Comparison of ENCODE assay signal across 5 fruit fly cellular contexts in the genomic region with DNA sequence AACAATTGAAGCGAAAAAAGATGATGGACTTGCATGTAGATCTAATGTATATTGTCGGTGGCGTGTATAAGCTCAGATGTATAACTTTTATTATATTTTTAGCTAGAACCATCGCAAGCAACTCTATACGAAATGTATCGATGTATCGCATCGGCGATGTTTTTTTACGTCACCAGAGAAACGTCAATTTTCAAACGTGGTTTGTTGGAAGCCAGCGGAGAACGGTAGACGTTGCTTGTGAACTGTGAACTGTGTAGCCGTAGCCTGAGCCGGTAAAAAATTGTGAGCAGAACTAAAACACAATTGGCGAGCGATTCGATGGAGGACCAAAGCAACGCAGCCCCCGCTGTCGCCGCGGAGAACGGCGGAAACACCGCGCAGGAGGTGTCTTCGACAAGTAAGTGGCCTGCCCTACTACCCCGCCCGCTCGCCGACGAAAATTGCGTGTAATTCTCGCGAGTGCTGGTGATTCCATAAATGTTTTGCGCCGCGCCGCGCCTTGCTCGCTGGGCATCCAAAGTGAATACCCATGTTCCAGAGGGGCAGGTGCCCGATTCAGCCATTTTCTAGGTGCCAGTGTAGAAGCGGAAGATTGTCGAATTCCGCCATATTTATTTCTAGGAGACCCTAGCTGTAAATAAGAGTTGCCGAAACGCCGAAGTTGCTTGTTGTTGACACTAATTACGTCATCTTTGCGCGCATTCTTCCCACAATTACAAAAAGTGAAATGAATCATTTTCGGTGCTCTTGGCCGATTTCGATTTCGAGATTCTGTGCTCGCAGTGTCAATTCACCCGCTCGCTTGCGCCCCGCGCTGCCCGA.
A peak's percentile ranks its signal among the peaks of the same experiment; 100 is the strongest.
TF ChIP-seq lines count a peak whose summit lies in the region.

A gene (plus strand): TSS at position 193 of the 822 bp plus-strand sequence.

- peak; percentile 74 for TF ChIP-seq CTCF in whole organism, embryonic (GFP tag; optimal IDR thresholded peaks at IDR 0.05; lab: Kevin White, UChicago)

TF ChIP-seq in whole organism, adult, 20 proteins besides CTCF, POLR2A, EP300 and RAD21 (continues in another document):
- TF ChIP-seq bab1 (GFP tag; optimal IDR thresholded peaks at IDR 0.05; lab: Kevin White, UChicago) = peak; percentile 35
- no peak for TF ChIP-seq tj (GFP tag; optimal IDR thresholded peaks at IDR 0.05; lab: Kevin White, UChicago)
- no peak for TF ChIP-seq CG33017 (tag; optimal IDR thresholded peaks at IDR 0.05; lab: Kevin White, UChicago)
- TF ChIP-seq Crg-1 (GFP tag; optimal IDR thresholded peaks at IDR 0.05; lab: Kevin White, UChicago) = no peak
- peak; percentile 15 for TF ChIP-seq pad (GFP tag; optimal IDR thresholded peaks at IDR 0.05; lab: Kevin White, UChicago)
- no peak for TF ChIP-seq CG5204 (GFP tag; optimal IDR thresholded peaks at IDR 0.05; lab: Kevin White, UChicago)
- TF ChIP-seq CG12768 (GFP tag; optimal IDR thresholded peaks at IDR 0.05; lab: Kevin White, UChicago) = no peak
- no peak for TF ChIP-seq CG1620 (GFP tag; optimal IDR thresholded peaks at IDR 0.05; lab: Kevin White, UChicago)
- peak; percentile 78 for TF ChIP-seq CG14711 (tag; optimal IDR thresholded peaks at IDR 0.05; lab: Kevin White, UChicago)
- TF ChIP-seq Mnt (GFP tag; optimal IDR thresholded peaks at IDR 0.05; lab: Kevin White, UChicago) = peak; percentile 79
- TF ChIP-seq kay (GFP tag; lab: Kevin White, UChicago; ENCODE audit: borderline replicate concordance) = no peak
- peak; percentile 28 for TF ChIP-seq cic (GFP tag; optimal IDR thresholded peaks at IDR 0.05; lab: Kevin White, UChicago)
- peak; percentile 16 for TF ChIP-seq CG11617 (GFP tag; optimal IDR thresholded peaks at IDR 0.05; lab: Kevin White, UChicago)
- peak; percentile 55 for TF ChIP-seq toe (GFP tag; optimal IDR thresholded peaks at IDR 0.05; lab: Kevin White, UChicago)
- TF ChIP-seq CG7101 (tag; optimal IDR thresholded peaks at IDR 0.05; lab: Kevin White, UChicago) = peak; percentile 52
- peak; percentile 28 for TF ChIP-seq ovo (GFP tag; optimal IDR thresholded peaks at IDR 0.05; lab: Kevin White, UChicago)

TF ChIP-seq in whole organism, embryonic, 481 proteins besides CTCF, POLR2A, EP300 and RAD21 (continues in another document):
- peak; percentile 22 for TF ChIP-seq fu2 (GFP tag; optimal IDR thresholded peaks at IDR 0.05; lab: Kevin White, UChicago)
- no peak for TF ChIP-seq CG17912 (GFP tag; optimal IDR thresholded peaks at IDR 0.05; lab: Kevin White, UChicago)
- peak; percentile 62 for TF ChIP-seq CG2712 (tag; optimal IDR thresholded peaks at IDR 0.05; lab: Kevin White, UChicago)
- no peak for TF ChIP-seq run (tag; optimal IDR thresholded peaks at IDR 0.05; lab: Kevin White, UChicago)
- TF ChIP-seq insv (GFP tag; optimal IDR thresholded peaks at IDR 0.05; lab: Kevin White, UChicago) = no peak
- TF ChIP-seq CG9797 (GFP tag; optimal IDR thresholded peaks at IDR 0.05; lab: Kevin White, UChicago) = peak; percentile 44
- TF ChIP-seq pnt (GFP tag; optimal IDR thresholded peaks at IDR 0.05; lab: Kevin White, UChicago) = no peak
- TF ChIP-seq dpn (GFP tag; optimal IDR thresholded peaks at IDR 0.05; lab: Kevin White, UChicago) = peak in 1 of 2 experiments; percentile 25
- peak; percentile 34 for TF ChIP-seq Fer1 (GFP tag; optimal IDR thresholded peaks at IDR 0.05; lab: Kevin White, UChicago)
- peak; percentile 65 for TF ChIP-seq lab (GFP tag; optimal IDR thresholded peaks at IDR 0.05; lab: Kevin White, UChicago)
- no peak for TF ChIP-seq CG4282 (GFP tag; optimal IDR thresholded peaks at IDR 0.05; lab: Kevin White, UChicago)
- peak; percentile 36 for TF ChIP-seq lilli (GFP tag; optimal IDR thresholded peaks at IDR 0.05; lab: Kevin White, UChicago)
- no peak for TF ChIP-seq Optix (GFP tag; IDR thresholded peaks at IDR 0.05; lab: Robert Waterston, UW)
- no peak; the same call in 2 of the 3 replicates for TF ChIP-seq B-H1 (GFP tag; IDR thresholded peaks at IDR 0.05; lab: Robert Waterston, UW)
- peak; percentile 15 for TF ChIP-seq gsb-n (tag; optimal IDR thresholded peaks at IDR 0.05; lab: Kevin White, UChicago)
- TF ChIP-seq ftz-f1 (GFP tag; optimal IDR thresholded peaks at IDR 0.05; lab: Kevin White, UChicago) = no peak
- TF ChIP-seq CG12104 (GFP tag; optimal IDR thresholded peaks at IDR 0.05; lab: Kevin White, UChicago) = no peak

TF ChIP-seq in whole organism, prepupa, 60 proteins besides CTCF, POLR2A, EP300 and RAD21 (continues in another document):
- TF ChIP-seq Smox (GFP tag; optimal IDR thresholded peaks at IDR 0.05; lab: Kevin White, UChicago) (no peak), CG11294 (GFP tag; IDR thresholded peaks at IDR 0.05; lab: Robert Waterston, UW) (no peak), CG7368 (GFP tag; optimal IDR thresholded peaks at IDR 0.05; lab: Kevin White, UChicago) (no peak), topi (GFP tag; optimal IDR thresholded peaks at IDR 0.05; lab: Kevin White, UChicago) (peak; percentile 22), CG9139 (GFP tag; optimal IDR thresholded peaks at IDR 0.05; lab: Kevin White, UChicago) (peak; percentile 7), CG11902 (GFP tag; optimal IDR thresholded peaks at IDR 0.05; lab: Kevin White, UChicago) (no peak), vri (GFP tag; optimal IDR thresholded peaks at IDR 0.05; lab: Kevin White, UChicago) (peak; percentile 8), CG11762 (GFP tag; optimal IDR thresholded peaks at IDR 0.05; lab: Kevin White, UChicago; ENCODE audit: insufficient read depth) (no peak), svp (GFP tag; lab: Kevin White, UChicago) (peak; percentile 92), CG3919 (GFP tag; optimal IDR thresholded peaks at IDR 0.05; lab: Kevin White, UChicago) (no peak), CG32006 (GFP tag; optimal IDR thresholded peaks at IDR 0.05; lab: Kevin White, UChicago) (no peak), Hr39 (GFP tag; optimal IDR thresholded peaks at IDR 0.05; lab: Kevin White, UChicago) (no peak), Eip93F (GFP tag; optimal IDR thresholded peaks at IDR 0.05; lab: Kevin White, UChicago) (peak; percentile 15), CG1621 (tag; optimal IDR thresholded peaks at IDR 0.05; lab: Kevin White, UChicago) (peak; percentile 27), CG3032 (tag; optimal IDR thresholded peaks at IDR 0.05; lab: Kevin White, UChicago) (no peak), CG6163 (GFP tag; IDR thresholded peaks at IDR 0.05; lab: Robert Waterston, UW) (peak; percentile 59; the same call in 2 of the 3 replicates), CG16779 (tag; optimal IDR thresholded peaks at IDR 0.05; lab: Kevin White, UChicago) (peak; percentile 7)

TF ChIP-seq in whole organism, pupa, 21 proteins besides CTCF, POLR2A, EP300 and RAD21 (continues in another document):
- TF ChIP-seq CG10348 (GFP tag; IDR thresholded peaks at IDR 0.05; lab: Robert Waterston, UW) (no peak), fd96Ca (GFP tag; IDR thresholded peaks at IDR 0.05; lab: Robert Waterston, UW) (peak; percentile 39; the same call in 1 of the 3 replicates), CG9948 (tag; optimal IDR thresholded peaks at IDR 0.05; lab: Kevin White, UChicago) (no peak), CG14655 (GFP tag; optimal IDR thresholded peaks at IDR 0.05; lab: Kevin White, UChicago) (no peak), gl (tag; optimal IDR thresholded peaks at IDR 0.05; lab: Kevin White, UChicago) (no peak), D1 (tag; optimal IDR thresholded peaks at IDR 0.05; lab: Kevin White, UChicago) (peak; percentile 42), rn (GFP tag; IDR thresholded peaks at IDR 0.05; lab: Robert Waterston, UW) (no peak), CG32121 (GFP tag; IDR thresholded peaks at IDR 0.05; lab: Robert Waterston, UW) (peak; percentile 24; the same call in 1 of the 2 replicates), CG34367 (tag; optimal IDR thresholded peaks at IDR 0.05; lab: Kevin White, UChicago) (no peak), CG8159 (tag; optimal IDR thresholded peaks at IDR 0.05; lab: Kevin White, UChicago) (no peak), CG13204 (GFP tag; optimal IDR thresholded peaks at IDR 0.05; lab: Kevin White, UChicago) (no peak), Pif1B (GFP tag; optimal IDR thresholded peaks at IDR 0.05; lab: Kevin White, UChicago) (no peak), CG8301 (tag; optimal IDR thresholded peaks at IDR 0.05; lab: Kevin White, UChicago) (no peak), CG17806 (tag; optimal IDR thresholded peaks at IDR 0.05; lab: Kevin White, UChicago) (no peak), CG12605 (GFP tag; IDR thresholded peaks at IDR 0.05; lab: Robert Waterston, UW) (no peak), Snoo (tag; optimal IDR thresholded peaks at IDR 0.05; lab: Kevin White, UChicago) (peak; percentile 33), CG4496 (GFP tag; IDR thresholded peaks at IDR 0.05; lab: Robert Waterston, UW) (peak; percentile 54; the same call in 1 of the 3 replicates), Ets98B (GFP tag; IDR thresholded peaks at IDR 0.05; lab: Robert Waterston, UW) (peak; percentile 37), Pif1A (GFP tag; optimal IDR thresholded peaks at IDR 0.05; lab: Kevin White, UChicago) (no peak)

TF ChIP-seq in whole organism, wandering third instar larva, 38 proteins besides CTCF, POLR2A, EP300 and RAD21:
- TF ChIP-seq Hr83 (GFP tag; optimal IDR thresholded peaks at IDR 0.05; lab: Kevin White, UChicago; ENCODE audit: poor library complexity, severe bottlenecking) (peak; percentile 66), Dif (GFP tag; optimal IDR thresholded peaks at IDR 0.05; lab: Kevin White, UChicago; ENCODE audit: partially characterized antibody) (peak; percentile 57), Myc (optimal IDR thresholded peaks at IDR 0.05; lab: Kevin White, UChicago) (peak; percentile 68), woc (GFP tag; optimal IDR thresholded peaks at IDR 0.05; lab: Kevin White, UChicago) (peak; percentile 44), h (GFP tag; optimal IDR thresholded peaks at IDR 0.05; lab: Kevin White, UChicago) (no peak), Hnf4 (GFP tag; optimal IDR thresholded peaks at IDR 0.05; lab: Kevin White, UChicago) (peak; percentile 60), Sp1 (GFP tag; optimal IDR thresholded peaks at IDR 0.05; lab: Kevin White, UChicago) (peak; percentile 1), dmrt93B (GFP tag; optimal IDR thresholded peaks at IDR 0.05; lab: Kevin White, UChicago) (no peak), dl (GFP tag; optimal IDR thresholded peaks at IDR 0.05; lab: Kevin White, UChicago; ENCODE audit: insufficient read depth in 1 of 2, partially characterized antibody in 2 of 2) (no peak), rgr (GFP tag; optimal IDR thresholded peaks at IDR 0.05; lab: Kevin White, UChicago) (peak; percentile 43), dsf (GFP tag; optimal IDR thresholded peaks at IDR 0.05; lab: Kevin White, UChicago; ENCODE audit: borderline replicate concordance) (peak; percentile 25), HLH106 (tag; optimal IDR thresholded peaks at IDR 0.05; lab: Kevin White, UChicago) (peak; percentile 29), jim (GFP tag; optimal IDR thresholded peaks at IDR 0.05; lab: Kevin White, UChicago) (no peak), Rel (GFP tag; optimal IDR thresholded peaks at IDR 0.05; lab: Kevin White, UChicago) (no peak), Rel (tag; optimal IDR thresholded peaks at IDR 0.05; lab: Kevin White, UChicago) (peak; percentile 58)
